Worm (Caenorhabditis elegans) whole organism, mixed stage, embryonic: ENCODE data around the gene npr-11.
A peak's percentile ranks its signal among the peaks of the same experiment; 100 is the strongest.

Source experiments
- M03D4.4 ChIP-seq: sonication (generic microtip); optimal IDR thresholded peaks from 2 replicates; lab custom pipeline; 2017; ENCODE audit warnings: mild to moderate bottlenecking, missing genetic modification characterization, missing compliant biosample characterization
- bed-3 ChIP-seq: fragments of 200-800 bp; sonication (Bioruptor generic); optimal IDR thresholded peaks from 3 replicates; lab custom pipeline; 2018; ENCODE audit warnings: mild to moderate bottlenecking, missing genetic modification characterization, moderate library complexity, missing compliant biosample characterization
- blmp-1 ChIP-seq: fragments of 150-350 bp; optimal IDR thresholded peaks from 2 replicates; lab custom pipeline; 2014; ENCODE audit warnings: missing biosample characterization, missing genetic modification characterization
- ceh-39 ChIP-seq: fragments of 150-350 bp; optimal IDR thresholded peaks from 2 replicates; lab custom pipeline; 2014; ENCODE audit warnings: missing biosample characterization, missing genetic modification characterization
- ceh-43 ChIP-seq: fragments of 200-800 bp; sonication (Bioruptor generic); optimal IDR thresholded peaks from 2 replicates; lab custom pipeline; 2018; ENCODE audit warnings: mild to moderate bottlenecking, missing genetic modification characterization, moderate library complexity, missing compliant biosample characterization
- ceh-83 ChIP-seq: fragments of 200-800 bp; sonication (Bioruptor generic); optimal IDR thresholded peaks from 2 replicates; lab custom pipeline; 2018; ENCODE audit warnings: mild to moderate bottlenecking, missing genetic modification characterization, missing compliant biosample characterization
- ces-1 ChIP-seq: fragments of 150-350 bp; optimal IDR thresholded peaks from 2 replicates; lab custom pipeline; 2014; ENCODE audit warnings: missing biosample characterization, missing genetic modification reagents, missing genetic modification characterization
- cnd-1 ChIP-seq: fragments of 200-800 bp; sonication (Bioruptor generic); optimal IDR thresholded peaks from 2 replicates; lab custom pipeline; 2018; ENCODE audit warnings: mild to moderate bottlenecking, missing genetic modification characterization, missing compliant biosample characterization
- elt-1 ChIP-seq: sonication (generic microtip); optimal IDR thresholded peaks from 2 replicates; lab custom pipeline; 2017; ENCODE audit warnings: missing genetic modification characterization, mild to moderate bottlenecking, missing compliant biosample characterization, antibody characterized with exemption, moderate library complexity, borderline replicate concordance; ENCODE audit not compliant: insufficient read depth
- elt-3 ChIP-seq: fragments of 150-350 bp; optimal IDR thresholded peaks from 2 replicates; lab custom pipeline; 2014; ENCODE audit warnings: missing biosample characterization, missing genetic modification characterization
- flh-1 ChIP-seq: fragments of 200-800 bp; sonication (Bioruptor generic); optimal IDR thresholded peaks from 2 replicates; lab custom pipeline; 2018; ENCODE audit warnings: mild to moderate bottlenecking, missing genetic modification characterization, moderate library complexity, missing compliant biosample characterization
- ham-2 ChIP-seq: fragments of 200-800 bp; sonication (Bioruptor generic); optimal IDR thresholded peaks from 2 replicates; lab custom pipeline; 2018; ENCODE audit warnings: mild to moderate bottlenecking, missing genetic modification characterization, missing compliant biosample characterization
- hlh-1 ChIP-seq: fragments of 150-350 bp; optimal IDR thresholded peaks from 2 replicates; lab custom pipeline; 2014; ENCODE audit warnings: missing biosample characterization, missing genetic modification reagents, missing genetic modification characterization
- lin-13 ChIP-seq: fragments of 150-350 bp; optimal IDR thresholded peaks from 2 replicates; lab custom pipeline; 2014; ENCODE audit warnings: missing biosample characterization, missing genetic modification characterization
- lin-32 ChIP-seq: fragments of 200-800 bp; sonication (Bioruptor generic); optimal IDR thresholded peaks from 2 replicates; lab custom pipeline; 2018; ENCODE audit warnings: mild to moderate bottlenecking, missing genetic modification characterization, missing compliant biosample characterization
- mab-5 ChIP-seq: fragments of 150-350 bp; optimal IDR thresholded peaks from 2 replicates; lab custom pipeline; 2014; ENCODE audit warnings: missing biosample characterization, missing genetic modification characterization
- mep-1 ChIP-seq: fragments of 150-350 bp; optimal IDR thresholded peaks from 2 replicates; lab custom pipeline; 2017; ENCODE audit warnings: missing biosample characterization, missing genetic modification reagents, missing genetic modification characterization, inconsistent platforms
- mls-2 ChIP-seq: sonication (generic microtip); optimal IDR thresholded peaks from 2 replicates; lab custom pipeline; 2016; ENCODE audit warnings: mild to moderate bottlenecking, missing genetic modification characterization, moderate library complexity, missing compliant biosample characterization
- nhr-12 ChIP-seq: fragments of 150-350 bp; optimal IDR thresholded peaks from 2 replicates; lab custom pipeline; 2014; ENCODE audit warnings: missing biosample characterization, missing genetic modification characterization
- nhr-2 ChIP-seq: fragments of 150-350 bp; optimal IDR thresholded peaks from 2 replicates; lab custom pipeline; 2014; ENCODE audit warnings: missing biosample characterization, missing genetic modification characterization
- nhr-237 ChIP-seq: fragments of 150-350 bp; optimal IDR thresholded peaks from 2 replicates; lab custom pipeline; 2014; ENCODE audit warnings: missing biosample characterization, missing genetic modification characterization
- nhr-28 ChIP-seq: fragments of 150-350 bp; optimal IDR thresholded peaks from 2 replicates; lab custom pipeline; 2014; ENCODE audit warnings: missing biosample characterization, missing genetic modification characterization
- nhr-76 ChIP-seq: sonication (generic microtip); optimal IDR thresholded peaks from 2 replicates; lab custom pipeline; 2017; ENCODE audit warnings: missing biosample characterization, missing genetic modification characterization
- pha-4 ChIP-seq: fragments of 150-350 bp; optimal IDR thresholded peaks from 2 replicates; lab custom pipeline; 2018; ENCODE audit warnings: missing biosample characterization, missing genetic modification reagents, missing genetic modification characterization
- sem-2 ChIP-seq: fragments of 200-800 bp; sonication (Bioruptor generic); optimal IDR thresholded peaks from 2 replicates; lab custom pipeline; 2018; ENCODE audit warnings: mild to moderate bottlenecking, missing genetic modification characterization, missing compliant biosample characterization
- snpc-4 ChIP-seq: fragments of 150-350 bp; optimal IDR thresholded peaks from 2 replicates; lab custom pipeline; 2014; ENCODE audit warnings: missing biosample characterization, missing genetic modification characterization
- sptf-1 ChIP-seq: sonication (generic microtip); optimal IDR thresholded peaks from 2 replicates; lab custom pipeline; 2017; ENCODE audit warnings: mild to moderate bottlenecking, missing genetic modification characterization, moderate library complexity, missing compliant biosample characterization
- tbx-8 ChIP-seq: fragments of 200-800 bp; sonication (Bioruptor generic); optimal IDR thresholded peaks from 2 replicates; lab custom pipeline; 2018; ENCODE audit warnings: mild to moderate bottlenecking, missing genetic modification characterization, moderate library complexity, missing compliant biosample characterization
- unc-120 ChIP-seq: sonication (generic microtip); optimal IDR thresholded peaks from 2 replicates; lab custom pipeline; 2017; ENCODE audit warnings: missing genetic modification characterization, missing compliant biosample characterization; ENCODE audit not compliant: poor library complexity, severe bottlenecking
- unc-39 ChIP-seq: fragments of 150-350 bp; optimal IDR thresholded peaks from 2 replicates; lab custom pipeline; 2014; ENCODE audit warnings: missing biosample characterization, missing genetic modification characterization
- unc-62 ChIP-seq: fragments of 150-350 bp; optimal IDR thresholded peaks from 2 replicates; lab custom pipeline; 2014; ENCODE audit warnings: missing biosample characterization, missing genetic modification reagents, missing genetic modification characterization
- zip-8 ChIP-seq: fragments of 150-350 bp; optimal IDR thresholded peaks from 2 replicates; lab custom pipeline; 2014; ENCODE audit warnings: missing biosample characterization, missing genetic modification characterization
- ztf-11 ChIP-seq: fragments of 150-350 bp; optimal IDR thresholded peaks from 2 replicates; lab custom pipeline; 2014; ENCODE audit warnings: missing biosample characterization, missing genetic modification characterization

npr-11 gene

ce11 chrX:1216833-1217232 is 38.6 kb downstream of the npr-11 start:
- TF ChIP-seq elt-3 (tag; lab: Kevin White, UChicago) (no peak), ham-2 (no peak), cnd-1 (tag; lab: Kevin White, UChicago) (no peak), nhr-28 (tag; lab: Kevin White, UChicago) (no peak), ces-1 (GFP tag; lab: Kevin White, UChicago) (peak; percentile 45), ztf-11 (tag; lab: Kevin White, UChicago) (no peak), ceh-83 (GFP tag; lab: Kevin White, UChicago) (no peak), nhr-76 (tag; lab: Kevin White, UChicago) (no peak), snpc-4 (no peak)

ce11 chrX:1213136-1213535 is 42.3 kb downstream of the npr-11 start:
- TF ChIP-seq pha-4: no peak
- no peak for TF ChIP-seq unc-62 (GFP tag; lab: Kevin White, UChicago)
- TF ChIP-seq tbx-8: no peak
- TF ChIP-seq hlh-1 (tag; lab: Kevin White, UChicago): no peak
- TF ChIP-seq unc-120 (tag; lab: Kevin White, UChicago): no peak
- no peak for TF ChIP-seq lin-32 (GFP tag; lab: Kevin White, UChicago)
- no peak for TF ChIP-seq bed-3
- no peak for TF ChIP-seq flh-1 (GFP tag; lab: Kevin White, UChicago)
- TF ChIP-seq M03D4.4 (tag; lab: Kevin White, UChicago): no peak
- no peak for TF ChIP-seq ceh-83 (GFP tag; lab: Kevin White, UChicago)
- no peak for TF ChIP-seq lin-13 (tag; lab: Kevin White, UChicago)
- TF ChIP-seq mep-1 (tag; lab: Kevin White, UChicago): no peak
- no peak for TF ChIP-seq mls-2
- TF ChIP-seq, all 35 proteins: peak for 0

ce11 chrX:1209096-1209495 is 46.4 kb downstream of the npr-11 start, which contains the start of gene C46H3.1:
C46H3.1 (plus strand) TSS chrX:1209396.
- TF ChIP-seq lin-13 (tag; lab: Kevin White, UChicago) (no peak), flh-1 (GFP tag; lab: Kevin White, UChicago) (no peak), unc-62 (GFP tag; lab: Kevin White, UChicago) (no peak), nhr-12 (tag; lab: Kevin White, UChicago) (no peak), unc-39 (tag; lab: Kevin White, UChicago) (no peak), bed-3 (no peak), ces-1 (GFP tag; lab: Kevin White, UChicago) (no peak), tbx-8 (no peak), snpc-4 (no peak), nhr-237 (no peak)

ce11 chrX:1207915-1208314 is 47.5 kb downstream of the npr-11 start:
- TF ChIP-seq blmp-1 (tag; lab: Kevin White, UChicago) (no peak), tbx-8 (no peak), mep-1 (tag; lab: Kevin White, UChicago) (no peak), snpc-4 (no peak), ham-2 (no peak), mab-5 (no peak), cnd-1 (tag; lab: Kevin White, UChicago) (no peak), ceh-83 (GFP tag; lab: Kevin White, UChicago) (no peak), nhr-28 (tag; lab: Kevin White, UChicago) (no peak), nhr-76 (tag; lab: Kevin White, UChicago) (no peak), unc-120 (tag; lab: Kevin White, UChicago) (no peak), bed-3 (no peak), ztf-11 (tag; lab: Kevin White, UChicago) (no peak), elt-3 (tag; lab: Kevin White, UChicago) (no peak), nhr-2 (tag; lab: Kevin White, UChicago) (no peak), pha-4 (no peak), elt-1 (no peak)

ce11 chrX:1206029-1206428 is 49.4 kb downstream of the npr-11 start, which contains the start of gene T13G4.7:
T13G4.7 (minus strand) TSS chrX:1206129.
- TF ChIP-seq pha-4 (no peak), sptf-1 (tag; lab: Kevin White, UChicago) (no peak), unc-120 (tag; lab: Kevin White, UChicago) (no peak), bed-3 (no peak), lin-13 (tag; lab: Kevin White, UChicago) (no peak), sem-2 (GFP tag; lab: Kevin White, UChicago) (no peak), cnd-1 (tag; lab: Kevin White, UChicago) (no peak), hlh-1 (tag; lab: Kevin White, UChicago) (no peak), ztf-11 (tag; lab: Kevin White, UChicago) (no peak), mab-5 (no peak), ceh-43 (GFP tag; lab: Kevin White, UChicago) (no peak), ceh-39 (tag; lab: Kevin White, UChicago) (no peak), nhr-28 (tag; lab: Kevin White, UChicago) (no peak), zip-8 (no peak), mls-2 (no peak), unc-39 (tag; lab: Kevin White, UChicago) (no peak), nhr-76 (tag; lab: Kevin White, UChicago) (no peak), flh-1 (GFP tag; lab: Kevin White, UChicago) (no peak), elt-3 (tag; lab: Kevin White, UChicago) (no peak)
